Worm (Caenorhabditis elegans) whole organism, midembryonic: Measurements from ENCODE around the gene cyp-31A3.

Experiments
- T22C8.4 ChIP-seq: fragments of 200-800 bp; sonication (Bioruptor generic); IDR thresholded peaks from 2 replicates; pipeline ENCODE4 v1.3.6; 2022; ENCODE audit warnings: missing genetic modification characterization, missing compliant biosample characterization
- cog-1 ChIP-seq: sonication (generic microtip); optimal IDR thresholded peaks from 2 replicates; lab custom pipeline; 2016; ENCODE audit warnings: missing genetic modification characterization, missing compliant biosample characterization
- flt-1 ChIP-seq: fragments of 200-800 bp; sonication (Bioruptor generic); IDR thresholded peaks from 2 replicates; pipeline ENCODE4 v1.3.6; 2022; ENCODE audit warnings: missing genetic modification characterization, missing compliant biosample characterization
- klf-2 ChIP-seq: fragments of 200-800 bp; sonication (Bioruptor generic); conservative IDR thresholded peaks from 2 replicates; pipeline ENCODE4 v1.3.6; 2022; ENCODE audit warnings: missing genetic modification reagents, missing genetic modification characterization, missing compliant biosample characterization
- med-1 ChIP-seq: sonication (generic microtip); optimal IDR thresholded peaks from 2 replicates; lab custom pipeline; 2017; ENCODE audit warnings: missing genetic modification characterization, mild to moderate bottlenecking, missing compliant biosample characterization, antibody characterized with exemption, missing genetic modification reagents; ENCODE audit not compliant: insufficient read depth
- ref-1 ChIP-seq: fragments of 200-800 bp; sonication (Bioruptor generic); conservative IDR thresholded peaks from 2 replicates; pipeline ENCODE4 v1.3.6; 2022; ENCODE audit warnings: missing genetic modification reagents, missing genetic modification characterization, missing compliant biosample characterization
- tab-1 ChIP-seq: fragments of 200-800 bp; sonication (Bioruptor generic); IDR thresholded peaks from 2 replicates; pipeline ENCODE4 v1.3.6; 2022; ENCODE audit warnings: missing genetic modification characterization, missing compliant biosample characterization
- ztf-23 ChIP-seq: fragments of 200-800 bp; sonication (Bioruptor generic); IDR thresholded peaks from 2 replicates; pipeline ENCODE4 v1.3.6; 2022; ENCODE audit warnings: missing genetic modification reagents, missing genetic modification characterization, missing compliant biosample characterization
- ztf-29 ChIP-seq: fragments of 200-800 bp; sonication (Bioruptor generic); IDR thresholded peaks from 2 replicates; pipeline ENCODE4 v1.3.6; 2022; ENCODE audit warnings: missing genetic modification reagents, missing genetic modification characterization, missing compliant biosample characterization

Gene cyp-31A3

ce11 chrIV:4763844-4764243 is 3.0 kb downstream of the cyp-31A3 start, which contains the start of gene Y17G9B.2:
Y17G9B.2 (plus strand) TSS chrIV:4764144.
- TF ChIP-seq ztf-29 (GFP tag; lab: Robert Waterston, UW) (no peak), ref-1 (no peak), T22C8.4 (GFP tag; lab: Robert Waterston, UW) (no peak), tab-1 (GFP tag; lab: Robert Waterston, UW) (no peak), flt-1 (GFP tag; lab: Robert Waterston, UW) (no peak), med-1 (GFP tag; lab: Kevin White, UChicago) (no peak), klf-2 (GFP tag; lab: Robert Waterston, UW) (no peak), ztf-23 (GFP tag; lab: Robert Waterston, UW) (no peak), cog-1 (tag; lab: Kevin White, UChicago) (no peak)

ce11 chrIV:4764422-4764821 is 3.6 kb downstream of the cyp-31A3 start, which contains the start of gene npp-26:
npp-26 (plus strand) TSS chrIV:4764722.
- TF ChIP-seq klf-2 (GFP tag; lab: Robert Waterston, UW) (no peak), ref-1 (no peak), tab-1 (GFP tag; lab: Robert Waterston, UW) (no peak), ztf-29 (GFP tag; lab: Robert Waterston, UW) (no peak), T22C8.4 (GFP tag; lab: Robert Waterston, UW) (no peak), flt-1 (GFP tag; lab: Robert Waterston, UW) (no peak), ztf-23 (GFP tag; lab: Robert Waterston, UW) (no peak), cog-1 (tag; lab: Kevin White, UChicago) (no peak), med-1 (GFP tag; lab: Kevin White, UChicago) (no peak)

- TF ChIP-seq flt-1 (GFP tag; lab: Robert Waterston, UW) = no peak
- no peak for TF ChIP-seq ztf-29 (GFP tag; lab: Robert Waterston, UW)
- TF ChIP-seq T22C8.4 (GFP tag; lab: Robert Waterston, UW) = no peak
- no peak for TF ChIP-seq ztf-23 (GFP tag; lab: Robert Waterston, UW)
- no peak for TF ChIP-seq med-1 (GFP tag; lab: Kevin White, UChicago)
- no peak for TF ChIP-seq cog-1 (tag; lab: Kevin White, UChicago)
- no peak for TF ChIP-seq ref-1
- TF ChIP-seq klf-2 (GFP tag; lab: Robert Waterston, UW) = no peak
- TF ChIP-seq tab-1 (GFP tag; lab: Robert Waterston, UW) = no peak
Measured at ce11 chrIV:4771792-4772191, 10.9 kb downstream of the cyp-31A3 start, which contains the start of gene R11E3.2. R11E3.2 (plus strand) TSS chrIV:4772092.

- no peak for TF ChIP-seq med-1 (GFP tag; lab: Kevin White, UChicago)
Measured at ce11 chrIV:4776001-4776400, 15.2 kb downstream of the cyp-31A3 start, which contains the start of gene R11E3.19. R11E3.19 (minus strand) TSS chrIV:4776101.

- no peak for TF ChIP-seq flt-1 (GFP tag; lab: Robert Waterston, UW)
- TF ChIP-seq tab-1 (GFP tag; lab: Robert Waterston, UW) = no peak
- TF ChIP-seq ztf-29 (GFP tag; lab: Robert Waterston, UW) = no peak
- TF ChIP-seq T22C8.4 (GFP tag; lab: Robert Waterston, UW) = no peak
- no peak for TF ChIP-seq cog-1 (tag; lab: Kevin White, UChicago)
Measured at ce11 chrIV:4776501-4776900, 15.7 kb downstream of the cyp-31A3 start.

- no peak for TF ChIP-seq ref-1
- no peak for TF ChIP-seq tab-1 (GFP tag; lab: Robert Waterston, UW)
- no peak for TF ChIP-seq med-1 (GFP tag; lab: Kevin White, UChicago)
- no peak for TF ChIP-seq T22C8.4 (GFP tag; lab: Robert Waterston, UW)
- no peak for TF ChIP-seq flt-1 (GFP tag; lab: Robert Waterston, UW)
- no peak for TF ChIP-seq ztf-29 (GFP tag; lab: Robert Waterston, UW)
- TF ChIP-seq klf-2 (GFP tag; lab: Robert Waterston, UW) = no peak
- no peak for TF ChIP-seq ztf-23 (GFP tag; lab: Robert Waterston, UW)
- TF ChIP-seq cog-1 (tag; lab: Kevin White, UChicago) = no peak
Measured at ce11 chrIV:4780129-4780528, 19.3 kb downstream of the cyp-31A3 start, which contains the start of gene set-15. set-15 (minus strand) TSS chrIV:4780229.

- no peak for TF ChIP-seq tab-1 (GFP tag; lab: Robert Waterston, UW)
- TF ChIP-seq ztf-23 (GFP tag; lab: Robert Waterston, UW) = no peak
- no peak for TF ChIP-seq ref-1
- no peak for TF ChIP-seq klf-2 (GFP tag; lab: Robert Waterston, UW)
- TF ChIP-seq flt-1 (GFP tag; lab: Robert Waterston, UW) = no peak
- no peak for TF ChIP-seq med-1 (GFP tag; lab: Kevin White, UChicago)
- no peak for TF ChIP-seq cog-1 (tag; lab: Kevin White, UChicago)
- no peak for TF ChIP-seq T22C8.4 (GFP tag; lab: Robert Waterston, UW)
- TF ChIP-seq ztf-29 (GFP tag; lab: Robert Waterston, UW) = no peak
Measured at ce11 chrIV:4781123-4781522, 20.3 kb downstream of the cyp-31A3 start.

- TF ChIP-seq T22C8.4 (GFP tag; lab: Robert Waterston, UW) = no peak
- no peak for TF ChIP-seq ztf-29 (GFP tag; lab: Robert Waterston, UW)
Measured at ce11 chrIV:4788332-4788731, 27.5 kb downstream of the cyp-31A3 start, which contains the start of gene nhr-104. nhr-104 (minus strand) TSS chrIV:4788692.

ce11 chrIV:4789445-4789844 is 28.6 kb downstream of the cyp-31A3 start, which contains the start of gene R11E3.1:
R11E3.1 (plus strand) TSS chrIV:4789745.
- TF ChIP-seq klf-2 (GFP tag; lab: Robert Waterston, UW) = no peak
- TF ChIP-seq ztf-23 (GFP tag; lab: Robert Waterston, UW) = no peak
- no peak for TF ChIP-seq ztf-29 (GFP tag; lab: Robert Waterston, UW)
- TF ChIP-seq cog-1 (tag; lab: Kevin White, UChicago) = no peak
- TF ChIP-seq flt-1 (GFP tag; lab: Robert Waterston, UW) = no peak
- TF ChIP-seq T22C8.4 (GFP tag; lab: Robert Waterston, UW) = no peak
- no peak for TF ChIP-seq med-1 (GFP tag; lab: Kevin White, UChicago)
- no peak for TF ChIP-seq tab-1 (GFP tag; lab: Robert Waterston, UW)
- no peak for TF ChIP-seq ref-1
